Worm (Caenorhabditis elegans): Measurements from ENCODE around the gene unc-41.
A peak's percentile ranks its signal among the peaks of the same experiment; 100 is the strongest.

unc-41 gene

DNA sequence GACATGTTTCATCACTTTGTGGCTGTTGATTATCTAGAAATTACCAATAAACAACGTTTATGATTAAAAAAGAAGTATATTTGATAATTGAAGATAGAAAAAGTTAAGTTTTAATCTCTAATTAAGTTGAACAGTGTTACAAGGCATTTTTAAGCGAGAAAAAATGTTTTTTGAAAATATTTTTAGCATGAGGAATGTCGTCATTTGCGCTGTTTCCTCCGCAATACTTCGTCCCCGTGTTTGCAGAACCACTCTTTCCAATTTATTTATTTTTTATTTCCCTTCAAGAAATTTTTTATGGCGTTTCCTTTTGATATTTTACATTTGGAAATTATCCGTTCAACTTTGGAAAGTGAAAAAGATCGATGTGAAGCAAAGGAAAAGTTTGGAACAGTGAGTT is 15.6 kb upstream of the unc-41 start, which contains the start of the genes rde-1 and trpp-6:
TSS of gene rde-1 (minus strand) at position 33 of the 400 bp plus-strand sequence.
TSS of gene trpp-6 (plus strand) at position 286 of the 400 bp plus-strand sequence.
- no peak for TF ChIP-seq T07F8.4 (tag; optimal IDR thresholded peaks at IDR 0.05)
- no peak for TF ChIP-seq K12H6.12 (tag; optimal IDR thresholded peaks at IDR 0.05)
- TF ChIP-seq let-607 (tag; optimal IDR thresholded peaks at IDR 0.05), result no peak
- no peak for TF ChIP-seq efl-1 (GFP tag; optimal IDR thresholded peaks at IDR 0.05)
- no peak for TF ChIP-seq ztf-3 (GFP tag; optimal IDR thresholded peaks at IDR 0.05)
- TF ChIP-seq F55B11.4 (tag; optimal IDR thresholded peaks at IDR 0.05; ENCODE audit: borderline replicate concordance, insufficient read depth), result no peak
- no peak for TF ChIP-seq aptf-2 (GFP tag; conservative IDR thresholded peaks at IDR 0.05)
- TF ChIP-seq ztf-22 (GFP tag; optimal IDR thresholded peaks at IDR 0.05), result no peak
- no peak for TF ChIP-seq B0261.1 (tag; optimal IDR thresholded peaks at IDR 0.05)
- no peak for TF ChIP-seq ceh-40 (GFP tag; IDR thresholded peaks at IDR 0.05)
- no peak for TF ChIP-seq die-1 (tag; optimal IDR thresholded peaks at IDR 0.05)
- no peak for TF ChIP-seq hlh-12 (tag; optimal IDR thresholded peaks at IDR 0.05)
- TF ChIP-seq C17E4.6 (GFP tag; IDR thresholded peaks at IDR 0.05), result no peak
- TF ChIP-seq snpc-1.3 (tag; optimal IDR thresholded peaks at IDR 0.05; ENCODE audit: insufficient read depth), result no peak
- no peak for TF ChIP-seq madf-3 (GFP tag; IDR thresholded peaks at IDR 0.05)
- TF ChIP-seq xnd-1 (tag; optimal IDR thresholded peaks at IDR 0.05), result no peak
- TF ChIP-seq ztf-6 (GFP tag; IDR thresholded peaks at IDR 0.05), result no peak

DNA sequence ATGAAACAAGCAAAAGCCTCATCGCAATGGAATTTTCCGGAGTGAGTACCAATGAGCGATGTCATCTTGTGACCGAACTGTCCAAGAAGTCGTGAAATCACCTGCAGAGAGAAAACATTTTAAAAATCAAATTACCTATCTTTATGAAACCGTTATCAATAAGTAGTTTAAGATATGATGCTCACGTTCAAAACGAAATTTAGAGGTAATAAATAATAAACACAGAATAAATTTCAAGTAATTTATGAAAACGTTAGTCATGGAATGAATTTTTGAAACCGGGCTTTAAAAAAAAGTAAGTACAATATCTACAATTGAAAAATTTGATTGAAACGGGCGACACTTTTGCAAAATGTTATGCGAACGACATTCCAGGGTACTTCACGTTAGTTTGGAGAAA is 11.7 kb upstream of the unc-41 start, which contains the start of gene C27H6.8:
TSS of gene C27H6.8 (minus strand) at position 101 of the 400 bp plus-strand sequence.
- TF ChIP-seq F39B2.1 (GFP tag; IDR thresholded peaks at IDR 0.05) (no peak), egrh-3 (GFP tag; IDR thresholded peaks at IDR 0.05) (no peak)

DNA sequence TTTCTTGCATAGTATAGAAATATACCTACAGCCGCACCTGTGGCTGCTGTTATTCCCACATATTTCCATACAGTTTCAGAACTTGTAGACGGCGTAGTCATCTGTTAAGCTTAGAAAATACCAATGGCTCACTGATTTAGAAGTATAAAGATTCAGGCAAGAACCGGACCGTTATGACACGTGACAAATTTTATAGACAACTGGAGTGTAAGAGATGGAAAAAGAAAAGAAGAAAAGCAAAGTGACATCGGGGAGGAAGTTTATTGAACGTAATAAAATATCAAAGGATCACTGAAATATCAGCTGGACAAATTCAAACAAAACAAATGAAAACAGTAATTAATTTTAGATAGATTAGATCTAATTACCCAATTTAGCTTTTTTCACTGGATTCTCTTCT is 10.1 kb upstream of the unc-41 start, which contains the start of gene rmd-2:
TSS of gene rmd-2 (minus strand) at position 101 of the 400 bp plus-strand sequence.
- TF ChIP-seq lir-1 (GFP tag; conservative IDR thresholded peaks at IDR 0.05), result no peak

DNA sequence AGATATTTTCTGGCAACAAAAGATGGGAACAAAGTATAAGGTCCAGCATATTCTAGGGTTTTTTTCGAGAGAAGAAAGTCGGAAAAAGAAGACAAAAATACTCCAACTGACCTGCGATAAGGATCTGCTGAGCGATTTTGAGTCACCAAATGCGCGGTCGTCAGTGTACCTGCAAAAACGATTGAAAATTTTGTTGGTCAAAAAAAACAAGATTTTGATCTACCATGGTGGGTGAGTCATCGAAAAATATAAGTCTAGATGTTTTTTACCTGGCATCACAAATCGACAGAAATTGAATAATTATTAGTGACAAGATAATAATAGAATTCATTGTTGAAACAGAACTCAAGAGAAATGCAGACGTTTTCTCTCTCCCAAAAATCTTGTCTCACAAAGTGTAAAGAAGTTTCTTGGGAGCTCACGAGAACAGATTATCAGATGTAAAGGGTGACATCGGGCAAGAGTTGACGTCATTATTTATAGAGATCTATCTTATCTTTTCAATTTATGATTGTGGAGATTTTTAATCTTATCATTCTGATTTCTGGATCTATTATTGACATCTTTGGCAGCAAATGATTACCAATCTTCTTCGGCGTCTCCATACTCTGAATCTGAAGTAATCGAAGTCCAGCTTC is 9.3 kb upstream of the unc-41 start:
- TF ChIP-seq mxl-1 (tag; optimal IDR thresholded peaks at IDR 0.05) (no peak), ceh-79 (tag; optimal IDR thresholded peaks at IDR 0.05) (no peak), ztf-6 (GFP tag; IDR thresholded peaks at IDR 0.05) (no peak), efl-1 (GFP tag; optimal IDR thresholded peaks at IDR 0.05) (peak; percentile 64), ztf-18 (tag; optimal IDR thresholded peaks at IDR 0.05) (no peak), T26A5.8 (tag; optimal IDR thresholded peaks at IDR 0.05) (no peak), xnd-1 (tag; optimal IDR thresholded peaks at IDR 0.05) (peak; percentile 52), egrh-3 (GFP tag; IDR thresholded peaks at IDR 0.05) (no peak), madf-8 (GFP tag; conservative IDR thresholded peaks at IDR 0.05) (peak; percentile 51), unc-130 (GFP tag; optimal IDR thresholded peaks at IDR 0.05) (no peak), madf-6 (GFP tag; IDR thresholded peaks at IDR 0.05) (peak; percentile 75)

DNA sequence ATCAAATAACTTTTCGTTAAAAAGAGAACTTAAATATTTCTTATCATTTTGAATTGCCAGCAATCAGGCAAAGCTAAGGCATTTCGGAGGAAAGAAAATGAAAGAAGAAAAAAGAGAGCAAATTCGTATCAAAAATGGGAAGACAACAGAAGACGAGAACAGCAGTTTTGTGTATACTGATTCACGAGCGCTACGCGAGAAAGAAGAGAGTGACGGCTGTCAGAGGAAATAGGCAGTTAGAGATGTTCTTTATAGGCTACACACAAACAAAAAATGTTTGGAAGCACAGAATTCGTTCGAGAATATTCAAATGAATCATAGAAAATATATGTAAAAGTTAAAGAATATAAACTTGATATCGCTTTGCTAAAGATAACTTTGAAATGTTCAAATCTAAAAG is 8.8 kb upstream of the unc-41 start:
- TF ChIP-seq egl-44 (GFP tag; IDR thresholded peaks at IDR 0.05) (no peak), ama-1 (optimal IDR thresholded peaks at IDR 0.05) (peak; percentile 14), ama-1 (GFP tag; optimal IDR thresholded peaks at IDR 0.05) (no peak), hmg-1.2 (GFP tag; IDR thresholded peaks at IDR 0.05) (peak; percentile 48; the same call in 1 of the 2 replicates), zim-3 (tag; optimal IDR thresholded peaks at IDR 0.05) (no peak), cebp-1 (GFP tag; IDR thresholded peaks at IDR 0.05) (no peak), cebp-1 (tag; optimal IDR thresholded peaks at IDR 0.05) (peak; percentile 35), nhr-80 (tag; optimal IDR thresholded peaks at IDR 0.05) (peak; percentile 65), attf-5 (GFP tag; optimal IDR thresholded peaks at IDR 0.05) (peak; percentile 10)

All from whole organism, young adult.